Worm (Caenorhabditis elegans) whole organism, L1 larva: ENCODE data around the gene actl-1.

Source experiments
- ama-1 ChIP-seq: fragments of 150-350 bp; optimal IDR thresholded peaks from 2 replicates; lab custom pipeline; 2014
- elt-3 ChIP-seq, 6 experiments: fragments of 150-350 bp in 1 of 6; sonication (generic microtip); optimal IDR thresholded peaks; 2 replicates each; lab custom pipeline; 2017 to 2018; ENCODE audit warnings: missing biosample characterization in 6 of 6, missing genetic modification characterization in 6 of 6, inconsistent platforms in 1 of 6

DNA sequence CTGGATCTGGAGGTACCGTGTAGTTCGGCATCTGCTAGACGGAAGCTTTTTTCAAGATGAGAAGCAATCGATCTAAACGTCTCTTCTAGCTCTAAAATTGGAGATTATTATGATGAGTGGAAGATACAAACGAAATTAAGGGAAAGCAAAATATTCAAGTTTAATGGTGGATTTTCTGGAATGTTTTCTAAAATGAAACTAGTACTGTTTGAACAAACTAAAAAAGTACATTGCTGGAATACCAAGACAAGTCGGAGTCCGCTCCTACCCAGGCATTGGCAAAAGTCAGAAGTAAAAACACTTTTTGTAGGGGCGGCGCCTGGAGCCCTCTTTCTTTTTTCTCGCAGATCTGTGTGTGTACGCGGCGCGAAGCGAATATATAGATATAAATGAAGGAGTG is 14.9 kb downstream of the actl-1 start, which contains the start of gene gar-1:
- no peak for TF ChIP-seq ama-1
- no peak for TF ChIP-seq elt-3 (tag; optimal IDR thresholded peaks at IDR 0.05; lab: Kevin White, UChicago)
